Fruit fly (Drosophila melanogaster) whole organism, wandering third instar larva: ENCODE results near the gene CG13082.

Experiments
- Myc ChIP-seq: fragments of >200 bp; optimal IDR thresholded peaks from 2 replicates; lab custom pipeline; 2017
- N ChIP-seq: fragments of >200 bp; optimal IDR thresholded peaks from 2 replicates; lab custom pipeline; 2018; ENCODE audit warnings: missing biosample characterization, missing external identifiers, missing genetic modification characterization
- dmrt93B ChIP-seq: fragments of 200-800 bp; sonication (Bioruptor generic); optimal IDR thresholded peaks from 2 replicates; lab custom pipeline; 2018; ENCODE audit warnings: missing biosample characterization, mild to moderate bottlenecking, missing genetic modification characterization
- dsf ChIP-seq: sonication (Bioruptor generic); optimal IDR thresholded peaks from 2 replicates; lab custom pipeline; 2016; ENCODE audit warnings: missing biosample characterization, missing genetic modification characterization, borderline replicate concordance
- h ChIP-seq: fragments of 200-800 bp; sonication (Bioruptor generic); optimal IDR thresholded peaks from 3 replicates; lab custom pipeline; 2016; ENCODE audit warnings: missing biosample characterization, mild to moderate bottlenecking, missing genetic modification characterization
- sv ChIP-seq: fragments of 200-800 bp; sonication (Bioruptor generic); optimal IDR thresholded peaks from 3 replicates; lab custom pipeline; 2016; ENCODE audit warnings: missing biosample characterization, missing genetic modification characterization

- peak; percentile 94 for TF ChIP-seq h (GFP tag; lab: Kevin White, UChicago)
- TF ChIP-seq dsf (GFP tag; lab: Kevin White, UChicago), result peak; percentile 3
- TF ChIP-seq sv (GFP tag; lab: Kevin White, UChicago), result peak; percentile 83
- TF ChIP-seq N (GFP tag; lab: Kevin White, UChicago), result no peak
- TF ChIP-seq Myc (lab: Kevin White, UChicago), result no peak
- TF ChIP-seq dmrt93B (GFP tag; lab: Kevin White, UChicago), result peak; percentile 89
These were observed 34.5 kb downstream of the CG13082 start for dm6 chr2L:19572496-19573317.
